Worm (Caenorhabditis elegans): ENCODE results near the gene C18B12.4.

C18B12.4 gene

DNA sequence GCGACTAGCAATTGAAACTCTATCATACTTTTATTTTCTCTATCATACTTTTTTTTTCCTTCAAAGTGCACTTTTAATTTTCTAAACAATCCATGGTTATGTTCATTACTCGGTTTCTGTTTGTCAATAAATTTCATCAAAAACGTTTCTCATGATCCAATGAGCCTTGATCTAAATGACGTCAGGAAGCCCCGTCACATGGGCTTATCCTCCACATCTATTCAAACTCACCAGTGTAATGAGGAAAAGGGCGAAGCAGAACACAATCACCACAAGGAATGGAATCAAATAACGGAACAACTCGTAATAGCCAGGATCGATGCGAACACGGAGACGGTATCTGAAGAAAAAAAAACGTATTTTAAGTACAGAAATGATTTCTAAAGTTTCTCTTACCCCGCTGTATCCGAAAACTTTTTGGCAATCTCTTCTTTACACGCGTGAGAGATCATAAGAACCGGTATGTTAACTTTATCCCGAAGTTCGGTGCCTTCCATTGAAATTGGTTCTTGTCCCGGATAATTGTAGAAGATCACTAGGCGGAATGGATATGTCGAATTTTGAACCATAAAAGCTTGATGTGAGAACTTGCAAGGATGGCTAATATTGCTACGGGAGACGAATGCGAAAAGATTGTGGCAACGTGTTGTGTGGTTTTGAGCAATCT lies 1.2 kb downstream of the C18B12.4 start:
- TF ChIP-seq snu-23 (GFP tag; optimal IDR thresholded peaks at IDR 0.05) (peak; percentile 28), blmp-1 (tag; optimal IDR thresholded peaks at IDR 0.05) (no peak), fkh-4 (tag; optimal IDR thresholded peaks at IDR 0.05; ENCODE audit: borderline replicate concordance) (peak; percentile 1), efl-1 (optimal IDR thresholded peaks at IDR 0.05) (no peak), efl-1 (GFP tag; optimal IDR thresholded peaks at IDR 0.05 in 1 of 2) (peak in 1 of 2 experiments; percentile 92), rnt-1 (tag; optimal IDR thresholded peaks at IDR 0.05) (peak; percentile 42), lin-14 (GFP tag; optimal IDR thresholded peaks at IDR 0.05) (peak; percentile 26), lsy-2 (tag; optimal IDR thresholded peaks at IDR 0.05) (peak in 1 of 2 experiments; percentile 12), nhr-12 (tag; optimal IDR thresholded peaks at IDR 0.05) (no peak), nhr-71 (tag; optimal IDR thresholded peaks at IDR 0.05) (peak; percentile 65)

DNA sequence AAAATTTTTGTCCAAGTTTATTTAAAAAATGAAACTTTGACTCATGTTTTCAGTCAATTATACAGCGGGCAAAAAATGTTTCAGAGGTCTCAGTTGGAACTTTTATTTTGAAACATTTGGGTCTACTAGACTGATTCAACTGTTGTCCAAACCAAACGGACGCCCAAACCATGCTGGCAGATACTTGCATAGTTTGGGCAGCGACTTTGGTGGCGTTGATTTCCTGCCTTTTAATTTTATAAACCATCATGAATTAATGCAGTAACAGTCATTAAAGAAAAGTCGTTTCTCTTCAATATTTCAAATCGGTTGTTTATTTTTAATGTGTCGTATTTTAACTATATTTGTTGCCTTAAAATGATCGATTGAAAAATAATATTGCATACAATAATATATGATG lies 4.1 kb downstream of the C18B12.4 start:
- TF ChIP-seq efl-1 (optimal IDR thresholded peaks at IDR 0.05) (no peak), efl-1 (GFP tag; optimal IDR thresholded peaks at IDR 0.05 in 1 of 2) (peak in 1 of 2 experiments; percentile 38), xbp-1 (tag; optimal IDR thresholded peaks at IDR 0.05) (no peak)

DNA sequence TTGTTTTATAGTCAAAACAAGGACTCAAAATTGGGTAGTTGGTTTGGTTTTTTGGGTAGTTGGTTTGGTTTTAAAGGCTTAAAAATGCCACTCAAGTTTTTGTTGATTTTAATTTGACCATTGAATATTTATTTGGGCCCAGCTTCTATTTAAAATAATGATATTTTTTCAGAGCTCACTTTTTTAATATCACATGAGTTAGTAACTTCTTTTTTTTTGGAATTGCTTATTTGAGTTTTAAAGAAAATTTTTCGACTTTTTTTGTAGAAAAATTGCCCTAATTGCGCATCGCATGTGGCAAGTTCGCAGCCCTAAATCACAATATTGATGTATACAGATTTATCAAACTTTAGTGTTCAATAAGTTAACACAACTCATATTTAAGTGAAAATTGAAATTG lies 4.7 kb downstream of the C18B12.4 start:
- TF ChIP-seq unc-30 (tag; optimal IDR thresholded peaks at IDR 0.05) (no peak), xbp-1 (tag; optimal IDR thresholded peaks at IDR 0.05) (no peak), ces-1 (GFP tag; optimal IDR thresholded peaks at IDR 0.05) (no peak), irx-1 (tag; optimal IDR thresholded peaks at IDR 0.05) (no peak), nhr-71 (tag; optimal IDR thresholded peaks at IDR 0.05) (no peak), unc-98 (GFP tag; IDR thresholded peaks at IDR 0.05) (no peak), nhr-47 (tag; optimal IDR thresholded peaks at IDR 0.05) (no peak), pag-3 (tag; optimal IDR thresholded peaks at IDR 0.05; ENCODE audit: borderline replicate concordance, insufficient read depth) (no peak), mef-2 (tag; optimal IDR thresholded peaks at IDR 0.05) (no peak), C34B4.2 (tag; optimal IDR thresholded peaks at IDR 0.05) (no peak), alr-1 (tag; optimal IDR thresholded peaks at IDR 0.05; ENCODE audit: borderline replicate concordance) (no peak), isw-1 (GFP tag; IDR thresholded peaks at IDR 0.05) (no peak), unc-86 (tag; optimal IDR thresholded peaks at IDR 0.05) (no peak), lin-13 (GFP tag; optimal IDR thresholded peaks at IDR 0.05) (no peak), hlh-4 (tag; optimal IDR thresholded peaks at IDR 0.05) (no peak), aly-2 (tag; optimal IDR thresholded peaks at IDR 0.05) (no peak), ceh-88 (GFP tag; IDR thresholded peaks at IDR 0.05) (no peak), fkh-10 (GFP tag; optimal IDR thresholded peaks at IDR 0.05) (no peak), Y116A8C.19 (tag; optimal IDR thresholded peaks at IDR 0.05; ENCODE audit: borderline replicate concordance) (no peak)

DNA sequence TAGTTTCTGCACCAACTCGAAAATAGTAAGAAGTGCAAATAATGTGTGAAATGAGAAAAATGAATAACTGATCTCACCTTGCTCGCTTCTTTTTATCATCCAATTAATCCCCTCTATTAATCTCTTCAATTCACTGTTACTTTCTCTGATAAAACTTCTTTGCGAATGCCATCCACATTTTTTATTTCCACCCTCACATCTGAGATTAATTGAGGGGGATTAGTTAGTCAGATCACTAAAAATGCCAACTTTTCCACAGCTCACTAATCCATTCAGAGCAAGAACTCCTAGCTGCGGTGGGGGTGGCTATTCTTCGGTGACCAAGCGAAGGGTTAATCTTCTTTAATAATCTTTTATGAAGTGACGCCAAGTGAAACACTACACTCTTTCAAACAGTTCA lies 5.6 kb downstream of the C18B12.4 start, which contains the start of gene dsc-1:
dsc-1 (minus strand) TSS at position 46 of the 400 bp plus-strand sequence.
- no peak for TF ChIP-seq lin-15B (tag; optimal IDR thresholded peaks at IDR 0.05)
- TF ChIP-seq nhr-47 (tag; optimal IDR thresholded peaks at IDR 0.05) = peak; percentile 1
- TF ChIP-seq ceh-88 (GFP tag; IDR thresholded peaks at IDR 0.05) = no peak
- peak; percentile 62 for TF ChIP-seq fkh-4 (tag; optimal IDR thresholded peaks at IDR 0.05; ENCODE audit: borderline replicate concordance)
- no peak for TF ChIP-seq fos-1 (tag; optimal IDR thresholded peaks at IDR 0.05)
- TF ChIP-seq pax-3 (tag; optimal IDR thresholded peaks at IDR 0.05) = peak; percentile 72

DNA sequence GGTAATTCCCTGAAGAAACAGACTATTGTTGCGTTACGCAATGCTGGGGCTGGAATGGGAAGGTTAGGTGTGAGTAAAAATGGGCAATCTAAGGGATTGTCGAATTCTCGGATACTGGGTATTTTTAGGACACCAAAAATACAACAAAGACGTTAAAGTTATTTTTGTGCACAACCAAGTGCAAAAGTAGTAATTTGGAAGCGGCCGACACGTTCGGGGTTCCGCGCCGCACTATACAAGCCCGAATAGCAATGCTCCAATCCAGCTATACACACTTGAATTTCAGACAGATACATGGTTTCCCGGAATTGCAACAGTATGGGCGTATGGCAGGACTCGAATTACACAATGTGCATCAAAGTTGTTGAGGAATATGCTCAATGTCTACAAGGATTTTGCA lies 12.4 kb downstream of the C18B12.4 start:
- TF ChIP-seq nhr-77 (tag; optimal IDR thresholded peaks at IDR 0.05) (no peak), ztf-4 (tag; optimal IDR thresholded peaks at IDR 0.05) (no peak), elt-2 (tag; optimal IDR thresholded peaks at IDR 0.05) (no peak), blmp-1 (tag; optimal IDR thresholded peaks at IDR 0.05) (no peak), C04F5.9 (tag; optimal IDR thresholded peaks at IDR 0.05) (no peak), swsn-7 (tag; optimal IDR thresholded peaks at IDR 0.05) (no peak), egl-13 (tag; optimal IDR thresholded peaks at IDR 0.05) (no peak), lir-3 (tag; optimal IDR thresholded peaks at IDR 0.05; ENCODE audit: poor library complexity) (no peak), ets-5 (GFP tag; IDR thresholded peaks at IDR 0.05) (no peak), ceh-82 (tag; optimal IDR thresholded peaks at IDR 0.05) (no peak), ceh-88 (GFP tag; IDR thresholded peaks at IDR 0.05) (no peak), fkh-8 (tag; optimal IDR thresholded peaks at IDR 0.05) (no peak), zip-4 (GFP tag; optimal IDR thresholded peaks at IDR 0.05) (no peak), sup-37 (GFP tag; optimal IDR thresholded peaks at IDR 0.05) (no peak), elt-3 (tag; optimal IDR thresholded peaks at IDR 0.05) (no peak), aha-1 (tag; optimal IDR thresholded peaks at IDR 0.05) (no peak)

Data from whole organism, L1 larva.